Worm (Caenorhabditis elegans) whole organism, L2 larva: ENCODE results near the gene abu-11.
A peak's percentile ranks its signal among the peaks of the same experiment; 100 is the strongest.

ENCODE experiments used
- C34F6.9 ChIP-seq: fragments of 150-350 bp; optimal IDR thresholded peaks from 2 replicates; lab custom pipeline; 2014; ENCODE audit warnings: missing biosample characterization, missing genetic modification characterization
- F13H6.1 ChIP-seq: sonication (generic microtip); optimal IDR thresholded peaks from 2 replicates; lab custom pipeline; 2016; ENCODE audit warnings: missing genetic modification characterization, missing compliant biosample characterization
- Y55F3AM.14 ChIP-seq: fragments of 200-800 bp; sonication (Bioruptor generic); optimal IDR thresholded peaks from 2 replicates; lab custom pipeline; 2018; ENCODE audit warnings: mild to moderate bottlenecking, missing genetic modification characterization, missing compliant biosample characterization
- ZK546.5 ChIP-seq: sonication (generic microtip); optimal IDR thresholded peaks from 2 replicates; lab custom pipeline; 2017; ENCODE audit warnings: missing biosample characterization, missing genetic modification characterization
- aly-2 ChIP-seq: fragments of 150-350 bp; optimal IDR thresholded peaks from 2 replicates; lab custom pipeline; 2014; ENCODE audit warnings: missing biosample characterization, missing genetic modification characterization
- ama-1 ChIP-seq: fragments of 150-350 bp; optimal IDR thresholded peaks from 2 replicates; lab custom pipeline; 2018; ENCODE audit warnings: inconsistent platforms
- blmp-1 ChIP-seq: sonication (generic microtip); optimal IDR thresholded peaks from 2 replicates; lab custom pipeline; 2017; ENCODE audit warnings: missing genetic modification characterization, mild to moderate bottlenecking, missing compliant biosample characterization, antibody characterized with exemption, moderate library complexity; ENCODE audit not compliant: insufficient read depth
- ceh-16 ChIP-seq: fragments of 150-350 bp; optimal IDR thresholded peaks from 2 replicates; lab custom pipeline; 2014; ENCODE audit warnings: missing biosample characterization, missing genetic modification characterization
- ceh-82 ChIP-seq: fragments of 150-350 bp; optimal IDR thresholded peaks from 2 replicates; lab custom pipeline; 2014; ENCODE audit warnings: missing biosample characterization, missing genetic modification characterization
- crh-2 ChIP-seq: sonication (generic microtip); optimal IDR thresholded peaks from 2 replicates; lab custom pipeline; 2017; ENCODE audit warnings: missing biosample characterization, missing genetic modification characterization
- dmd-4 ChIP-seq: sonication (generic microtip); optimal IDR thresholded peaks from 2 replicates; lab custom pipeline; 2017; ENCODE audit warnings: missing biosample characterization, missing genetic modification characterization
- egl-27 ChIP-seq: sonication (generic microtip); optimal IDR thresholded peaks from 3 replicates; lab custom pipeline; 2017; ENCODE audit warnings: missing biosample characterization, missing genetic modification reagents, missing genetic modification characterization
- elt-1 ChIP-seq: fragments of 150-350 bp; optimal IDR thresholded peaks from 2 replicates; lab custom pipeline; 2014; ENCODE audit warnings: missing biosample characterization, missing genetic modification characterization
- elt-3 ChIP-seq: sonication (generic microtip); optimal IDR thresholded peaks from 2 replicates; lab custom pipeline; 2017; ENCODE audit warnings: missing biosample characterization, missing genetic modification characterization
- fos-1 ChIP-seq: fragments of 150-350 bp; optimal IDR thresholded peaks from 2 replicates; lab custom pipeline; 2014; ENCODE audit warnings: missing biosample characterization, missing genetic modification characterization
- gmeb-1 ChIP-seq: fragments of 150-350 bp; optimal IDR thresholded peaks from 2 replicates; lab custom pipeline; 2014; ENCODE audit warnings: missing biosample characterization, missing genetic modification characterization
- lin-11 ChIP-seq: fragments of 150-350 bp; sonication (generic microtip); optimal IDR thresholded peaks from 2 replicates; lab custom pipeline; 2014; ENCODE audit warnings: missing biosample characterization, missing genetic modification characterization, inconsistent platforms, mixed read lengths
- lin-13 ChIP-seq: fragments of 150-350 bp; optimal IDR thresholded peaks from 2 replicates; lab custom pipeline; 2014; ENCODE audit warnings: missing biosample characterization, missing genetic modification reagents, missing genetic modification characterization
- lin-39 ChIP-seq: fragments of 150-350 bp; optimal IDR thresholded peaks from 2 replicates; lab custom pipeline; 2014; ENCODE audit warnings: missing biosample characterization, missing genetic modification reagents, missing genetic modification characterization
- lsy-2 ChIP-seq, 2 experiments: fragments of 150-350 bp in 1 of 2; sonication (generic microtip) in 1 of 2; optimal IDR thresholded peaks; 2 replicates each; lab custom pipeline; 2014 to 2017; ENCODE audit warnings: missing biosample characterization in 2 of 2, missing genetic modification characterization in 2 of 2
- mdl-1 ChIP-seq, 2 experiments: fragments of 150-350 bp in 1 of 2; sonication (generic microtip) in 1 of 2; optimal IDR thresholded peaks; 2 replicates each; lab custom pipeline; 2017; ENCODE audit warnings: missing biosample characterization in 2 of 2, missing genetic modification characterization in 2 of 2
- nhr-10 ChIP-seq: sonication (generic microtip); optimal IDR thresholded peaks from 2 replicates; lab custom pipeline; 2017; ENCODE audit warnings: missing biosample characterization, missing genetic modification characterization
- nhr-11 ChIP-seq: fragments of 150-350 bp; optimal IDR thresholded peaks from 2 replicates; lab custom pipeline; 2014; ENCODE audit warnings: missing biosample characterization, missing genetic modification characterization
- nhr-12 ChIP-seq: fragments of 150-350 bp; optimal IDR thresholded peaks from 2 replicates; lab custom pipeline; 2014; ENCODE audit warnings: missing biosample characterization, missing genetic modification characterization
- nhr-129 ChIP-seq: fragments of 150-350 bp; optimal IDR thresholded peaks from 2 replicates; lab custom pipeline; 2014; ENCODE audit warnings: missing biosample characterization, missing genetic modification characterization
- nhr-23 ChIP-seq: fragments of 150-350 bp; optimal IDR thresholded peaks from 2 replicates; lab custom pipeline; 2014; ENCODE audit warnings: missing biosample characterization, missing genetic modification reagents, missing genetic modification characterization
- nhr-237 ChIP-seq: fragments of 150-350 bp; optimal IDR thresholded peaks from 2 replicates; lab custom pipeline; 2014; ENCODE audit warnings: missing biosample characterization, missing genetic modification characterization
- nhr-25 ChIP-seq: fragments of 150-350 bp; sonication (generic microtip); optimal IDR thresholded peaks from 3 replicates; lab custom pipeline; 2014; ENCODE audit warnings: missing biosample characterization, missing genetic modification characterization
- nhr-77 ChIP-seq: fragments of 150-350 bp; optimal IDR thresholded peaks from 2 replicates; lab custom pipeline; 2014; ENCODE audit warnings: missing biosample characterization, missing genetic modification characterization
- peb-1 ChIP-seq: fragments of 150-350 bp; optimal IDR thresholded peaks from 2 replicates; lab custom pipeline; 2014; ENCODE audit warnings: missing biosample characterization, missing genetic modification characterization
- sem-4 ChIP-seq: fragments of 150-350 bp; optimal IDR thresholded peaks from 2 replicates; lab custom pipeline; 2014; ENCODE audit warnings: missing biosample characterization, missing genetic modification reagents, missing genetic modification characterization
- skn-1 ChIP-seq: sonication (generic microtip); optimal IDR thresholded peaks from 2 replicates; lab custom pipeline; 2017; ENCODE audit warnings: missing biosample characterization, missing genetic modification characterization
- sma-3 ChIP-seq: sonication (generic microtip); optimal IDR thresholded peaks from 2 replicates; lab custom pipeline; 2016; ENCODE audit warnings: missing genetic modification reagents, missing genetic modification characterization, missing compliant biosample characterization
- sma-9 ChIP-seq, 2 experiments: fragments of 150-350 bp in 1 of 2; sonication (generic microtip) in 1 of 2; optimal IDR thresholded peaks; 2 replicates each; lab custom pipeline; 2014 to 2016; ENCODE audit warnings: missing genetic modification characterization in 2 of 2, mild to moderate bottlenecking in 1 of 2, missing biosample characterization in 1 of 2, missing compliant biosample characterization in 1 of 2, missing genetic modification reagents in 1 of 2, moderate library complexity in 1 of 2
- snpc-4 ChIP-seq: fragments of 150-350 bp; optimal IDR thresholded peaks from 2 replicates; lab custom pipeline; 2014; ENCODE audit warnings: missing biosample characterization, missing genetic modification characterization
- unc-39 ChIP-seq: fragments of 150-350 bp; optimal IDR thresholded peaks from 2 replicates; lab custom pipeline; 2014; ENCODE audit warnings: missing biosample characterization, missing genetic modification characterization
- unc-55 ChIP-seq: fragments of 150-350 bp; sonication (generic microtip); optimal IDR thresholded peaks from 3 replicates; lab custom pipeline; 2014; ENCODE audit warnings: missing biosample characterization, missing genetic modification reagents, missing genetic modification characterization
- zag-1 ChIP-seq: fragments of 150-350 bp; optimal IDR thresholded peaks from 2 replicates; lab custom pipeline; 2014; ENCODE audit warnings: missing biosample characterization, missing genetic modification characterization
- ztf-1 ChIP-seq: fragments of 200-800 bp; sonication (Bioruptor generic); conservative IDR thresholded peaks from 2 replicates; pipeline ENCODE4 v1.3.6; 2022; ENCODE audit warnings: missing genetic modification characterization, missing compliant biosample characterization
- ztf-11 ChIP-seq: sonication (generic microtip); optimal IDR thresholded peaks from 2 replicates; lab custom pipeline; 2017; ENCODE audit warnings: missing biosample characterization, missing genetic modification characterization
- ztf-4 ChIP-seq: fragments of 150-350 bp; optimal IDR thresholded peaks from 2 replicates; lab custom pipeline; 2014; ENCODE audit warnings: missing biosample characterization, missing genetic modification characterization

The abu-11 gene

DNA sequence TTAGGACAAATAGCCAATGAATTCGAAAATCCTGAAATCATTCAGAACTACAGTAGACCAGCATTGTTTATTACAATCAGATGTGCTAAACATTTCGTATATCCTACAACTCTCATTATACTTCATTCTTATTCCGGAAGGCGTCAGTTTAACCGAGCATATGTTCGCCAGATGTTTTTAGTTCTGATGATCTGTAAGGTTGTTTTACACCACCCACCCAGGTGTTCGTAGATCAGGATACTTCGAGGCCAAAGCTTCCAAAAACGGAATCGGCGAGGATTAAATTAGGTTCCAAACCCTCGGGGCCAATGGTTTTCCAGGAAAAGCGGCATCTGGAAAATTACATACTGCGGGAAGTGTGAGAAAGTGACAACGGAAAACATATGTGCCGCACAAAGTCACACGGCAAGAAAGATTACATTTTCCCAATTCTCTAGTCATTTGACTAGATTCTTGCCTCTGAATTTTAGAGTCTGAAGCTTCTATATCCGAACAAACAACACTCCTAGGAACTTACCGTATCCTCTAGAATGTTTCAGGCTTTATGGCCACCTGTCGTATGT, 33.7 kb downstream of the abu-11 start:
- TF ChIP-seq sma-3 (GFP tag; lab: Kevin White, UChicago) (no peak), lsy-2 (tag; optimal IDR thresholded peaks at IDR 0.05; lab: Kevin White, UChicago) (peak in 1 of 2 experiments; percentile 26), lin-11 (tag; lab: Kevin White, UChicago) (peak; percentile 14), sma-9 (GFP tag; optimal IDR thresholded peaks at IDR 0.05; lab: Kevin White, UChicago) (peak; percentile 29), sma-9 (tag; optimal IDR thresholded peaks at IDR 0.05; lab: Kevin White, UChicago) (no peak)

DNA sequence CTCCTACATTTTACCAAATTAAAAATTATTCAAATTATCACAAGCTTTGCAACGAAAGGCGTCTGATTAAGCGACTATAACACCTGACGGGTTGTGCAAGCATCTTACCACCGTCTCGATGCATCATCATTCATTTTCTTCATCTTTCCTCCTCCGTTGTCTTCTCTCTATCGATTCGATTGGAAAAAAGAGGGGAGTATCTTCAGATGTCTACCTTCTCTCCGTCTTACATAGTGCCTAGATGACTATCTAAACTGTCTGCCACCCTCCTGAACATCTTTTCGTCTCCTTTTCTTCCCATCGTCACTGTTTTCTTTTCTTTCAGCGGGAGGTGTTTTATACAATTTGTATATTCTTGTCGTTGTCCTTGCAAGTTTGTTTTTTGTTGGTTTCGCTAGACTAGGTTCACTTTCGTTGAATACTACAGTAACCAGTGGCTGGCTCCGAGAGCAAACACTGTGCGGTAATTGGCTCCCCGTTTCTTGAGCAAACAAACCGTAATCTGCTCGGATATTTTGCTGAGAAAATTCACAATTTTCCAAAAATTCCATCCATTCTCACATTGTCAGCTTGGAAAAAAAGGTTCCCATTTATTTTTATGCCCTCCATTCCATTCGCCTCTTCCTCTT, 35.0 kb downstream of the abu-11 start:
- no peak for TF ChIP-seq lin-39 (tag; lab: Kevin White, UChicago)
- TF ChIP-seq nhr-10 (tag; lab: Kevin White, UChicago), result no peak
- peak; percentile 5 for TF ChIP-seq sma-3 (GFP tag; lab: Kevin White, UChicago)
- TF ChIP-seq zag-1 (tag; lab: Kevin White, UChicago), result no peak
- TF ChIP-seq nhr-23 (tag; lab: Kevin White, UChicago), result no peak
- TF ChIP-seq lin-13 (GFP tag; lab: Kevin White, UChicago), result peak; percentile 13
- TF ChIP-seq gmeb-1, result peak; percentile 13
- no peak for TF ChIP-seq elt-3 (tag; lab: Kevin White, UChicago)
- TF ChIP-seq lsy-2 (tag; optimal IDR thresholded peaks at IDR 0.05; lab: Kevin White, UChicago), result peak in 1 of 2 experiments; percentile 42
- TF ChIP-seq elt-1, result no peak
- TF ChIP-seq ama-1, result no peak
- TF ChIP-seq fos-1 (tag; lab: Kevin White, UChicago), result peak; percentile 61
- TF ChIP-seq aly-2 (tag; lab: Kevin White, UChicago), result no peak
- no peak for TF ChIP-seq snpc-4 (tag; lab: Kevin White, UChicago)
- TF ChIP-seq peb-1 (tag; lab: Kevin White, UChicago), result no peak
- no peak for TF ChIP-seq mdl-1 (tag; optimal IDR thresholded peaks at IDR 0.05; lab: Kevin White, UChicago)
- peak; percentile 70 for TF ChIP-seq nhr-129 (tag; lab: Kevin White, UChicago)
- peak; percentile 35 for TF ChIP-seq blmp-1 (tag; lab: Kevin White, UChicago)
- peak; percentile 45 for TF ChIP-seq C34F6.9
- TF ChIP-seq F13H6.1 (tag; lab: Kevin White, UChicago), result peak; percentile 17
- TF ChIP-seq egl-27 (tag; lab: Kevin White, UChicago), result no peak
- TF ChIP-seq crh-2 (tag; lab: Kevin White, UChicago), result peak; percentile 46
- TF ChIP-seq ztf-11, result no peak
- TF ChIP-seq sma-9 (GFP tag; optimal IDR thresholded peaks at IDR 0.05; lab: Kevin White, UChicago), result peak; percentile 39
- TF ChIP-seq sma-9 (tag; optimal IDR thresholded peaks at IDR 0.05; lab: Kevin White, UChicago), result no peak
- no peak for TF ChIP-seq Y55F3AM.14 (GFP tag; lab: Kevin White, UChicago)
- peak; percentile 37 for TF ChIP-seq nhr-25 (tag; lab: Kevin White, UChicago)
- TF ChIP-seq ZK546.5 (tag; lab: Kevin White, UChicago), result no peak
- TF ChIP-seq nhr-11 (tag; lab: Kevin White, UChicago), result no peak

DNA sequence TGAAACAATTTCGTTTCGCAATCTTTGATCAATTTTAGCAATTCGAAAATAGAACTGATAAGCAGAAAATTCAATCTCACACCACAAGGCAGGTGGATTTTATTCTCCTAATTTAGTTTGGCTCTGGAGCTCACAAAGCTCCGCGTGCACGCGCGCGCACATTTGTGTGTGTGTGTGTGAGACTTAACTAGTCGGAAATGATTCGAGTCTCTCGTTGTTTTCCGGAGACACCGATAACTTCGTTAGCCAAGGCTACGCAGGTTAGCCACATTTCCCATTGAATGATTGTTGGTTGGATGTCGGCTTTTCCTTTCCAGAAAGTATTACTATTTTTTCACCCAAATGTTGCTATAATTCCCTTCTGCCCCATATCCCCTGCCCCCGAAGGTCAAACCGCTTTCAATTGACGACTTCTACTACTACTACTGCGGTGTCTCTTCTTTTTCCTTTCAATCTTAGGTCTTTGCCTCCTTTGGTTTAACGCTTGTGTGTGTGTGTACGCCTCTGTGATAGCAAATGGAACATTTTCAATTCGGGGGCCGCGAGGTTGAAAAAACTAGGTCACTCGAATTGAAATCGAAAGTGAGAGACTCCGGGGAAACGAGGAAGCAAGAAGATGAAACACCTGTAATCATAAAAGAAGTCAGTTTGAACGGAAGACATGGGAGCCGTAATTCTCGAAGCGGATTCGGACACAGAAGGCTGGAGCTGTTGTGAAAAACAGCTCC, 36.2 kb downstream of the abu-11 start:
- TF ChIP-seq lsy-2 (tag; optimal IDR thresholded peaks at IDR 0.05; lab: Kevin White, UChicago) (no peak), crh-2 (tag; lab: Kevin White, UChicago) (no peak), elt-3 (tag; lab: Kevin White, UChicago) (no peak), lin-39 (tag; lab: Kevin White, UChicago) (no peak), sma-3 (GFP tag; lab: Kevin White, UChicago) (no peak), nhr-11 (tag; lab: Kevin White, UChicago) (no peak), unc-55 (GFP tag; lab: Kevin White, UChicago) (no peak), egl-27 (tag; lab: Kevin White, UChicago) (peak; percentile 3), nhr-77 (tag; lab: Kevin White, UChicago) (no peak), nhr-23 (tag; lab: Kevin White, UChicago) (no peak), sma-9 (GFP tag; optimal IDR thresholded peaks at IDR 0.05; lab: Kevin White, UChicago) (no peak), sma-9 (tag; optimal IDR thresholded peaks at IDR 0.05; lab: Kevin White, UChicago) (no peak), fos-1 (tag; lab: Kevin White, UChicago) (peak; percentile 37), C34F6.9 (no peak), F13H6.1 (tag; lab: Kevin White, UChicago) (peak; percentile 7), elt-1 (no peak), ztf-1 (GFP tag; lab: Robert Waterston, UW) (no peak), ama-1 (no peak), unc-39 (no peak), ztf-4 (tag; lab: Kevin White, UChicago) (no peak), blmp-1 (tag; lab: Kevin White, UChicago) (peak; percentile 80), ztf-11 (no peak), dmd-4 (tag; lab: Kevin White, UChicago) (no peak), ceh-16 (tag; lab: Kevin White, UChicago) (no peak), ceh-82 (tag; lab: Kevin White, UChicago) (no peak), skn-1 (tag; lab: Kevin White, UChicago) (no peak), Y55F3AM.14 (GFP tag; lab: Kevin White, UChicago) (no peak), lin-11 (tag; lab: Kevin White, UChicago) (peak; percentile 21), sem-4 (tag; lab: Kevin White, UChicago) (no peak), nhr-237 (tag; lab: Kevin White, UChicago) (no peak), snpc-4 (tag; lab: Kevin White, UChicago) (no peak), nhr-12 (tag; lab: Kevin White, UChicago) (no peak), zag-1 (tag; lab: Kevin White, UChicago) (no peak), aly-2 (tag; lab: Kevin White, UChicago) (no peak), mdl-1 (tag; optimal IDR thresholded peaks at IDR 0.05; lab: Kevin White, UChicago) (no peak)
